Fruit fly (Drosophila melanogaster) whole organism, wandering third instar larva: ENCODE results near the gene Boh1.
A peak's percentile ranks its signal among the peaks of the same experiment; 100 is the strongest.

Experiments used
- Abd-B ChIP-seq: fragments of >200 bp; optimal IDR thresholded peaks from 2 replicates; lab custom pipeline; 2017; ENCODE audit warnings: missing biosample characterization, missing genetic modification characterization
- CrebA ChIP-seq: fragments of 200-800 bp; sonication (Bioruptor generic); optimal IDR thresholded peaks from 2 replicates; lab custom pipeline; 2016; ENCODE audit warnings: missing biosample characterization, mild to moderate bottlenecking, missing genetic modification characterization, borderline replicate concordance
- Dfd ChIP-seq: fragments of >200 bp; optimal IDR thresholded peaks from 2 replicates; lab custom pipeline; 2017; ENCODE audit warnings: missing biosample characterization, missing genetic modification characterization
- Dif ChIP-seq: fragments of 200-275, 200-300 bp; sonication (Bioruptor generic); optimal IDR thresholded peaks from 2 replicates; lab custom pipeline; 2018; ENCODE audit warnings: missing biosample characterization, missing genetic modification characterization; ENCODE audit not compliant: partially characterized antibody
- HLH106 ChIP-seq: fragments of 200-800 bp; optimal IDR thresholded peaks from 3 replicates; lab custom pipeline; 2019; ENCODE audit warnings: missing biosample characterization, mild to moderate bottlenecking, missing genetic modification characterization, moderate library complexity
- Hnf4 ChIP-seq: fragments of 200-800 bp; sonication (Bioruptor generic); optimal IDR thresholded peaks from 2 replicates; lab custom pipeline; 2016; ENCODE audit warnings: missing biosample characterization, mild to moderate bottlenecking, missing genetic modification characterization
- Hr78 ChIP-seq: fragments of >200 bp; optimal IDR thresholded peaks from 2 replicates; lab custom pipeline; 2017; ENCODE audit warnings: missing biosample characterization, missing genetic modification characterization
- Hr83 ChIP-seq: fragments of 200-300 bp; sonication (Bioruptor generic); optimal IDR thresholded peaks from 2 replicates; lab custom pipeline; 2016; ENCODE audit warnings: missing biosample characterization, mild to moderate bottlenecking, missing genetic modification characterization, moderate library complexity; ENCODE audit not compliant: poor library complexity, severe bottlenecking
- Mio ChIP-seq: sonication (Bioruptor generic); optimal IDR thresholded peaks from 2 replicates; lab custom pipeline; 2016; ENCODE audit warnings: missing biosample characterization, missing genetic modification characterization
- Myc ChIP-seq: fragments of >200 bp; optimal IDR thresholded peaks from 2 replicates; lab custom pipeline; 2017
- N ChIP-seq: fragments of >200 bp; optimal IDR thresholded peaks from 2 replicates; lab custom pipeline; 2018; ENCODE audit warnings: missing biosample characterization, missing external identifiers, missing genetic modification characterization
- OdsH ChIP-seq: fragments of 200-800 bp; sonication (Bioruptor generic); optimal IDR thresholded peaks from 2 replicates; lab custom pipeline; 2016; ENCODE audit warnings: missing biosample characterization, mild to moderate bottlenecking, missing genetic modification characterization
- Rel ChIP-seq, 2 experiments: fragments of 200-800 bp; sonication (Bioruptor generic) in 1 of 2; optimal IDR thresholded peaks; 2 replicates in 1 of 2; 3 replicates in 1 of 2; lab custom pipeline; 2016 to 2019; ENCODE audit warnings: mild to moderate bottlenecking in 2 of 2, missing biosample characterization in 2 of 2, missing genetic modification characterization in 2 of 2, moderate library complexity in 1 of 2
- Sp1 ChIP-seq: fragments of 200-800 bp; sonication (Bioruptor generic); optimal IDR thresholded peaks from 3 replicates; lab custom pipeline; 2019; ENCODE audit warnings: missing biosample characterization, mild to moderate bottlenecking, missing genetic modification characterization, moderate library complexity
- Vsx2 ChIP-seq: fragments of 200-300, 225-300 bp; sonication (Bioruptor generic); optimal IDR thresholded peaks from 2 replicates; lab custom pipeline; 2018; ENCODE audit warnings: missing biosample characterization, missing genetic modification characterization; ENCODE audit not compliant: partially characterized antibody
- br ChIP-seq: fragments of 200-800 bp; sonication (Bioruptor generic); optimal IDR thresholded peaks from 2 replicates; lab custom pipeline; 2016; ENCODE audit warnings: missing biosample characterization, missing genetic modification characterization
- dl ChIP-seq, 2 experiments: fragments of 175-275, 200-275 bp in 1 of 2; fragments of 200-275 bp in 1 of 2; sonication (Bioruptor generic); optimal IDR thresholded peaks; lab custom pipeline; 2018; ENCODE audit warnings: mild to moderate bottlenecking in 2 of 2, missing biosample characterization in 2 of 2, missing genetic modification characterization in 2 of 2, moderate library complexity in 2 of 2; ENCODE audit not compliant: partially characterized antibody in 2 of 2, insufficient read depth in 1 of 2
- dsf ChIP-seq: sonication (Bioruptor generic); optimal IDR thresholded peaks from 2 replicates; lab custom pipeline; 2016; ENCODE audit warnings: missing biosample characterization, missing genetic modification characterization, borderline replicate concordance
- ey ChIP-seq: fragments of 200-800 bp; sonication (Bioruptor generic); optimal IDR thresholded peaks from 2 replicates; lab custom pipeline; 2016; ENCODE audit warnings: missing biosample characterization, missing genetic modification characterization
- foxo ChIP-seq, 2 experiments: fragments of 200-800 bp; sonication (Bioruptor generic); optimal IDR thresholded peaks; 2 replicates in 1 of 2; 3 replicates in 1 of 2; lab custom pipeline; 2016 to 2017; ENCODE audit warnings: missing biosample characterization in 2 of 2, missing genetic modification characterization in 2 of 2
- h ChIP-seq: fragments of 200-800 bp; sonication (Bioruptor generic); optimal IDR thresholded peaks from 3 replicates; lab custom pipeline; 2016; ENCODE audit warnings: missing biosample characterization, mild to moderate bottlenecking, missing genetic modification characterization
- jim ChIP-seq: fragments of 175-275, 200-325 bp; sonication (Bioruptor generic); optimal IDR thresholded peaks from 2 replicates; lab custom pipeline; 2016; ENCODE audit warnings: missing biosample characterization, mild to moderate bottlenecking, missing genetic modification characterization
- lola ChIP-seq: fragments of >200 bp; optimal IDR thresholded peaks from 2 replicates; lab custom pipeline; 2017; ENCODE audit warnings: missing biosample characterization, missing genetic modification characterization
- pan ChIP-seq: fragments of >200 bp; optimal IDR thresholded peaks from 2 replicates; lab custom pipeline; 2017
- psq ChIP-seq: fragments of 200-800 bp; sonication (Bioruptor generic); optimal IDR thresholded peaks from 3 replicates; lab custom pipeline; 2017; ENCODE audit warnings: missing biosample characterization, mild to moderate bottlenecking, missing genetic modification characterization, moderate library complexity
- rgr ChIP-seq: fragments of 200-800 bp; sonication (Bioruptor generic); optimal IDR thresholded peaks from 3 replicates; lab custom pipeline; 2016; ENCODE audit warnings: missing biosample characterization, mild to moderate bottlenecking, missing genetic modification characterization
- sage ChIP-seq: fragments of 200-800 bp; sonication (Bioruptor generic); optimal IDR thresholded peaks from 2 replicates; lab custom pipeline; 2016; ENCODE audit warnings: missing biosample characterization, mild to moderate bottlenecking, missing genetic modification characterization
- sv ChIP-seq: fragments of 200-800 bp; sonication (Bioruptor generic); optimal IDR thresholded peaks from 3 replicates; lab custom pipeline; 2016; ENCODE audit warnings: missing biosample characterization, missing genetic modification characterization
- tai ChIP-seq: sonication (Bioruptor generic); optimal IDR thresholded peaks from 2 replicates; lab custom pipeline; 2016; ENCODE audit warnings: missing biosample characterization, missing genetic modification characterization
- usp ChIP-seq: fragments of >200 bp; optimal IDR thresholded peaks from 2 replicates; lab custom pipeline; 2017; ENCODE audit warnings: missing biosample characterization, missing genetic modification characterization

The Boh1 gene

DNA sequence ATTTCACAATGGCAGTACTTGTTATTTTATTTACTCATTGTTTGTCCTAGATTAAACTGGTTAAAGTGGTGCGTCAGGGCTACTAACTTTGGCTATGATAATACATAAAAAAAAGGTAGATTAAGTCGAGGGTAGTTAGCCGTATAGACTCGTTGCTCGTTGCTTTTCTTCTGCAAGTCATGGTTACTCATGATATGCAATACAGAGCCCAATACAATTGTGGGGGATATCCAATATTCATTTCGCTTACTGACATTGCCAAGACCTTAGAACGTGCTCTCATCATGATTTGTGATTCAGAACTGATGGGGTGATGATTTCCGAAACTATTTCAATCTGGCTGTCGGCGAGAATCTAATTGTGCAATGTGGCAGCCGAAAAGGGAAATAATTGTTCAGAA lies 26.1 kb upstream of the Boh1 start:
- TF ChIP-seq Vsx2 (GFP tag; lab: Kevin White, UChicago) (no peak), br (GFP tag; lab: Kevin White, UChicago) (no peak), N (no peak), dsf (no peak), OdsH (no peak), sage (no peak), Rel (GFP tag; optimal IDR thresholded peaks at IDR 0.05; lab: Kevin White, UChicago) (no peak), Rel (tag; optimal IDR thresholded peaks at IDR 0.05; lab: Kevin White, UChicago) (peak; percentile 88)

DNA sequence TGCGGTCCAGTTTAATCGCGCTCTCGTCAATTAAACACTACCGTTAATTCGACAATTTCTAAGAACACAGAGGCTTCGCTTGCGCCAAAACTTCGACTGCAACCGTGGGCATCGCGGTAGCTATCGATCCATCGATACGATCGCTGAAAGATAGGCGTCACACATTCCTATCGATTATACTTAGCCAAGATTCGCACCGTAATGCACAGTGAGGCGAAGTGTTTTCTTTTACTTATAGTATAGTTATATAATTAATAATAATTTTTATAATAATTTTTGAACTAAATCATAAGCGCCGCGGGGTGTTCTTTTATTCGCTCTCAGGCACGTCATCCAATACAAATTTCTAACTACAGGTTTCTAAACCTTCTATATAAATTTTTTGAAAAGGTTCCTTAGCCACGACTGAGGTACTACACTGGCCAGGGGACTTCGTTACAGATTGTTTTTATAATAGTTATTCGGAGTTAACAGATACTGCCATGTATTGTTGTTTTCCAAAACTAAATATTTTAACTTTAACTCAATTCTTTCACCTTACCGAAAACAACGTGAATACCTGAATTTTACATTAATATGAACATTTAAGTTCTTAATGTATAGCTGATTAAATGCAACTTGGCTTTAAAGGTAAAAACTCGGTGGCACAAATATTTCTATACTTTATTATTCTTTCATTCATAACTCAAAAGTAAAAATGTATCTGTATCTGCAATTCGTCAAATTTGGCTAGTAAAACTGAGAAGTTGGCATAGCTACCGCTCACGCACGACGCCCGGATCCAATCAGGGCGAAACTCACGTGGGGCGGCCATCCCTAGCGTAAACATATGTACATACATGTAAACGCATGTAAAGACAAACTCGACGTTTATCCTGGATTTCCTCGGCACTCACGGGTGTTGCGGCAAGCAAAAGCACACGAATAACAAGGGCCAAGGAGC lies 18.8 kb upstream of the Boh1 start, which contains the start of the genes NSD and BOD1:
NSD (minus strand) TSS at position 102 of the 943 bp plus-strand sequence.
BOD1 (plus strand) TSS at position 494 of the 943 bp plus-strand sequence.
- peak; percentile 13 for TF ChIP-seq br (GFP tag; lab: Kevin White, UChicago)
- peak; percentile 23 for TF ChIP-seq rgr (GFP tag; lab: Kevin White, UChicago)
- no peak for TF ChIP-seq Dfd (GFP tag; lab: Kevin White, UChicago)
- TF ChIP-seq Vsx2 (GFP tag; lab: Kevin White, UChicago): no peak
- TF ChIP-seq Hr83: peak; percentile 78
- TF ChIP-seq jim (GFP tag; lab: Kevin White, UChicago): peak; percentile 1
- TF ChIP-seq Sp1: no peak
- peak; percentile 67 for TF ChIP-seq HLH106 (tag; lab: Kevin White, UChicago)
- peak; percentile 11 for TF ChIP-seq Dif (GFP tag; lab: Kevin White, UChicago)
- peak; percentile 20 for TF ChIP-seq h
- TF ChIP-seq CrebA (GFP tag; lab: Kevin White, UChicago): no peak
- peak in 1 of 2 experiments; percentile 57 for TF ChIP-seq foxo (GFP tag; optimal IDR thresholded peaks at IDR 0.05; lab: Kevin White, UChicago)
- TF ChIP-seq Myc (lab: Kevin White, UChicago): peak; percentile 88
- peak; percentile 9 for TF ChIP-seq sv (GFP tag; lab: Kevin White, UChicago)
- TF ChIP-seq lola (GFP tag; lab: Kevin White, UChicago): no peak
- TF ChIP-seq, all 38 proteins: peak for 10

DNA sequence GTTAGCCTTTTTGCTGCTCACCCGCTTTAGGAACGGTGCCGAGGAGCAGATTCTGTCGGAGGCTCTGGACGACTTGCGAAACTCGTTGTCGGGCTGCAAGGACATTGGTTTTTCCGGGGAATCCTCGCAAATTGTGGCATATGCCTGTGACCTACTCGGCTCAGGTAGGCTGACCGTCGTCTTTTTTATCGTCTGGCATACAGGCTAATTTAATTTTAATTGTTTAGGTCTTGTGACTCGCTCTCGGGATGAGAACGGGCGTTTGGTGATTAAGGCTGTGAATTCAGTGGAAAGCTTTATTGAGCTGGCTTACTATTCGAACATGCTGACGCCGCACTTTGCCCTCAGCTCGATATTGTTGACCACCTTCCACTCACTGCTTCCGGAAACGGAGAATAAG lies 12.2 kb upstream of the Boh1 start:
- TF ChIP-seq tai (no peak), dsf (no peak), dl (GFP tag; optimal IDR thresholded peaks at IDR 0.05; lab: Kevin White, UChicago; ENCODE audit: insufficient read depth in 1 of 2, partially characterized antibody in 2 of 2) (no peak), br (GFP tag; lab: Kevin White, UChicago) (no peak), foxo (GFP tag; optimal IDR thresholded peaks at IDR 0.05; lab: Kevin White, UChicago) (no peak)

dm6 chr3R:27928984-27929924 lies 10.0 kb upstream of the Boh1 start:
- peak; percentile 61 for TF ChIP-seq Hnf4 (GFP tag; lab: Kevin White, UChicago)
- TF ChIP-seq CrebA (GFP tag; lab: Kevin White, UChicago): no peak
- TF ChIP-seq h: peak; percentile 58
- TF ChIP-seq Rel (GFP tag; optimal IDR thresholded peaks at IDR 0.05; lab: Kevin White, UChicago): no peak
- TF ChIP-seq Rel (tag; optimal IDR thresholded peaks at IDR 0.05; lab: Kevin White, UChicago): peak; percentile 21
- TF ChIP-seq Mio (GFP tag; lab: Kevin White, UChicago): no peak

DNA sequence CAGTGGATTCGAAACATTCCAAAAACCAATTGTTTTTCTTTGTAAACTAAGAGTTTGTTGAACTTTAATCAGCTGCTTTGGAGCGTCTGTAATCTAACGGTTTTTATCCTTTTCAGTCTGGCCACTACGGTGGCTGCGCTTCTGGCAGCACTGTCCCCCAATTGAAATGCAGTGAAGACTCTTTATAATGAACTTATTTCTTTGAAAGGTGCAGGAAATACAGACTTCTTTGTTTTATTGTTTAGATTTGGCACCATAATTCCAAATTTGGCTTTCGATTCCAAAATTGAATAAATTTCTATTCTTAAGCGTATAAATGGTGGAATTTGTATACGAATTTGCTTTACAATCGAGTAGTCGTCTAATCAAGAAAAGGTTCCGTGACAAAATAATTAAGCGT lies 8.9 kb upstream of the Boh1 start, which contains the start of gene nenya:
nenya (minus strand) TSS at position 35 of the 400 bp plus-strand sequence.
- TF ChIP-seq sage: no peak
- TF ChIP-seq rgr (GFP tag; lab: Kevin White, UChicago): no peak
- TF ChIP-seq N: no peak
- TF ChIP-seq Abd-B: no peak
- TF ChIP-seq lola (GFP tag; lab: Kevin White, UChicago): no peak
- no peak for TF ChIP-seq Dfd (GFP tag; lab: Kevin White, UChicago)
- TF ChIP-seq usp: no peak
- TF ChIP-seq ey: no peak
- no peak for TF ChIP-seq Vsx2 (GFP tag; lab: Kevin White, UChicago)
- TF ChIP-seq psq (GFP tag; lab: Kevin White, UChicago): no peak
- no peak for TF ChIP-seq OdsH
- TF ChIP-seq CrebA (GFP tag; lab: Kevin White, UChicago): no peak
- TF ChIP-seq pan (lab: Kevin White, UChicago): no peak
- no peak for TF ChIP-seq Hr78 (GFP tag; lab: Kevin White, UChicago)
- no peak for TF ChIP-seq h
- no peak for TF ChIP-seq Rel (GFP tag; optimal IDR thresholded peaks at IDR 0.05; lab: Kevin White, UChicago)
- TF ChIP-seq Rel (tag; optimal IDR thresholded peaks at IDR 0.05; lab: Kevin White, UChicago): no peak
- no peak for TF ChIP-seq foxo (GFP tag; optimal IDR thresholded peaks at IDR 0.05; lab: Kevin White, UChicago)
